Worm (Caenorhabditis elegans): ENCODE measurements around the gene insc-1.

ce11 chrII:7397273-7397840 lies 38.7 kb downstream of the insc-1 start:
- TF ChIP-seq nhr-25 (tag; optimal IDR thresholded peaks at IDR 0.05) (no peak), daf-12 (tag; optimal IDR thresholded peaks at IDR 0.05) (no peak), ztf-4 (tag; optimal IDR thresholded peaks at IDR 0.05) (no peak), snpc-4 (tag; optimal IDR thresholded peaks at IDR 0.05) (no peak), fkh-2 (tag; optimal IDR thresholded peaks at IDR 0.05) (no peak), elt-1 (tag; optimal IDR thresholded peaks at IDR 0.05) (peak; percentile 31), ama-1 (optimal IDR thresholded peaks at IDR 0.05) (peak; percentile 72), nfya-1 (tag; optimal IDR thresholded peaks at IDR 0.05; ENCODE audit: insufficient read depth) (no peak), nhr-28 (tag; optimal IDR thresholded peaks at IDR 0.05) (no peak), lin-15B (tag; optimal IDR thresholded peaks at IDR 0.05) (no peak), jun-1 (tag; optimal IDR thresholded peaks at IDR 0.05) (no peak), ztf-11 (tag; optimal IDR thresholded peaks at IDR 0.05) (no peak), aly-2 (tag; optimal IDR thresholded peaks at IDR 0.05) (no peak), tbx-2 (tag; optimal IDR thresholded peaks at IDR 0.05) (no peak)

Measured in whole organism, L3 larva.